Fruit fly (Drosophila melanogaster): ENCODE measurements around the gene CG43815.

DNA sequence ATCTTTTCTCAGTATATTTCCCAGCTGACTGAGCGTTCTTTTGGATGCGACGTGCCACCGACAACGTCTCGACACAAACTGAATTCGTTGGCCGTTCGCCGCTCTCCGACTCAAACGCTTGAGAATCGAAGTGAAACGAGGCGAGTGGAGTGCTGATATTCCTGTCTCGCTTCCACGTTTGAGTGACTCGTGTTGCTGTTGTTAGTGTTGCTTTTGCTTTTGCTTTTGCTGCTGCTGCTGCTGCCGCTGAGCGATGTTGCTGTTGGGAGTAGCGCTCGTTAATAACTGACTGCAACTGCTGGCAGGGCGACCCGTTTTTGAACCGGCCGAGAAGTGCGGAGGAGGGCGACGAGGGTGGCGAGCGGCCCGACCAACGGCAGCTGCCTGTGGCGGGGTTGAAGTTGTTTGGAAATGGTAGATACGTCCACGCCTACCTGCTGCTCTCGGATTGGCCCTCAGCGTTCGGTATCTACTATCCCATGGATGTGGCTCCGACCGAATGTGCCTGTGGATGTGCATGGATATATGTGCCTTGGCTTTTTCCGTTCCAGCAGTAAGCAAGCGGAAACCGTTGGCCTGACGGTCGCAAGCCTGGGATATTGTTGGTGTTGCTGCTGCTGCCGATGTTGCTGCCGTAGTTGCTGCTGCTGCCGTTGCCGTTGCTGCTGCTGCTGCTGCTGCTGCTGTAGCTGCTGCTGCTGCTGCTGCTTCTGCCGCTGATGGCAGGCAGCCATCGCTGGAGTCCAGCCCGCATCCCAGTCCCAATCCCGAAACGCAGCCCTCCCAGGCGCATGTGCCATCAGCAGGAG is 30.7 kb downstream of the CG43815 start, which contains the start of gene odd:
- TF ChIP-seq pdm3 (GFP tag; optimal IDR thresholded peaks at IDR 0.05) (no peak), CG6808 (GFP tag; optimal IDR thresholded peaks at IDR 0.05) (no peak), CG11762 (GFP tag; optimal IDR thresholded peaks at IDR 0.05; ENCODE audit: insufficient read depth) (no peak), OdsH (GFP tag; optimal IDR thresholded peaks at IDR 0.05) (no peak), CG8319 (GFP tag; optimal IDR thresholded peaks at IDR 0.05) (no peak), ss (GFP tag; optimal IDR thresholded peaks at IDR 0.05) (no peak), CG8119 (GFP tag; IDR thresholded peaks at IDR 0.05) (no peak), Blimp-1 (GFP tag; optimal IDR thresholded peaks at IDR 0.05) (no peak), CG3919 (GFP tag; optimal IDR thresholded peaks at IDR 0.05) (peak; percentile 19), Sox102F (GFP tag; optimal IDR thresholded peaks at IDR 0.05) (no peak), Ets21C (GFP tag; optimal IDR thresholded peaks at IDR 0.05) (no peak)

All from whole organism, prepupa.